Fruit fly (Drosophila melanogaster): Measurements from ENCODE around the gene Surf4.

Gene Surf4

dm6 chr3R:15356645-15357431 is 10.9 kb upstream of the Surf4 start, which contains the start of the genes Atg4b and Hibch (continued):
- peak; percentile 78 for TF ChIP-seq HLH3B (GFP tag; IDR thresholded peaks at IDR 0.05)
- TF ChIP-seq Aef1 (GFP tag; IDR thresholded peaks at IDR 0.05): peak; percentile 80
- TF ChIP-seq CG12942 (GFP tag; optimal IDR thresholded peaks at IDR 0.05): peak; percentile 74
- peak; percentile 70 for TF ChIP-seq odd (GFP tag; optimal IDR thresholded peaks at IDR 0.05)
- no peak for TF ChIP-seq Doc3 (GFP tag; IDR thresholded peaks at IDR 0.05; ENCODE audit: partially characterized antibody)
- peak; percentile 90 for TF ChIP-seq CG12391 (tag; optimal IDR thresholded peaks at IDR 0.05)
- TF ChIP-seq CG1529 (GFP tag; optimal IDR thresholded peaks at IDR 0.05): no peak
- peak; percentile 58 for TF ChIP-seq cato (GFP tag; optimal IDR thresholded peaks at IDR 0.05; ENCODE audit: borderline replicate concordance)
- no peak; the same call in 1 of the 2 replicates for TF ChIP-seq CG17328 (GFP tag; IDR thresholded peaks at IDR 0.05)
- peak; percentile 40 for TF ChIP-seq HLH54F (GFP tag; optimal IDR thresholded peaks at IDR 0.05)
- no peak for TF ChIP-seq TFAM (GFP tag; optimal IDR thresholded peaks at IDR 0.05)
- TF ChIP-seq CG11560 (tag; IDR thresholded peaks at IDR 0.05): peak; percentile 49; the same call in 2 of the 3 replicates
- TF ChIP-seq CG3847 (GFP tag; IDR thresholded peaks at IDR 0.05): peak; percentile 92
- peak; percentile 54 for TF ChIP-seq CG31388 (GFP tag; optimal IDR thresholded peaks at IDR 0.05)
- TF ChIP-seq Sry-β (GFP tag; optimal IDR thresholded peaks at IDR 0.05): peak; percentile 48
- peak; percentile 86 for TF ChIP-seq Xrp1 (GFP tag; IDR thresholded peaks at IDR 0.05)
- TF ChIP-seq CG10979 (tag; optimal IDR thresholded peaks at IDR 0.05): peak; percentile 84
- no peak for TF ChIP-seq hb (GFP tag; IDR thresholded peaks at IDR 0.05; ENCODE audit: partially characterized antibody)
- no peak for TF ChIP-seq zf30C (GFP tag; optimal IDR thresholded peaks at IDR 0.05)
- 0 out of 3 replicates have a peak, but pooled peaks have one; percentile 18 for TF ChIP-seq C15 (GFP tag; IDR thresholded peaks at IDR 0.05)
- peak; percentile 51 for TF ChIP-seq stwl (tag; optimal IDR thresholded peaks at IDR 0.05)
- peak; percentile 85 for TF ChIP-seq dysf (GFP tag; IDR thresholded peaks at IDR 0.05)
- TF ChIP-seq onecut (GFP tag; IDR thresholded peaks at IDR 0.05): peak; percentile 49
- TF ChIP-seq Ets97D (GFP tag; optimal IDR thresholded peaks at IDR 0.05): peak; percentile 8
- TF ChIP-seq fd3F (GFP tag; optimal IDR thresholded peaks at IDR 0.05): peak; percentile 79
- peak; percentile 86 for TF ChIP-seq bcd (GFP tag; optimal IDR thresholded peaks at IDR 0.05)
- TF ChIP-seq h (optimal IDR thresholded peaks at IDR 0.05): no peak
- TF ChIP-seq CG2120 (GFP tag; optimal IDR thresholded peaks at IDR 0.05): peak; percentile 77
- TF ChIP-seq Hmr (GFP tag; optimal IDR thresholded peaks at IDR 0.05): no peak
- TF ChIP-seq CG3163 (GFP tag; optimal IDR thresholded peaks at IDR 0.05): no peak
- peak; percentile 84 for TF ChIP-seq tin (GFP tag; optimal IDR thresholded peaks at IDR 0.05)
- no peak for TF ChIP-seq abd-A (tag; optimal IDR thresholded peaks at IDR 0.05)
- peak; percentile 85 for TF ChIP-seq NfI (GFP tag; optimal IDR thresholded peaks at IDR 0.05)
- peak; percentile 58 for TF ChIP-seq Hsf (GFP tag; optimal IDR thresholded peaks at IDR 0.05)
- no peak; the same call in 1 of the 2 replicates for TF ChIP-seq gsb (GFP tag; IDR thresholded peaks at IDR 0.05)
- peak; percentile 78 for TF ChIP-seq dmrt11E (tag; optimal IDR thresholded peaks at IDR 0.05)
- TF ChIP-seq Taf1 (GFP tag; IDR thresholded peaks at IDR 0.05): peak; percentile 61; the same call in 1 of the 2 replicates
- no peak for TF ChIP-seq Dfd (GFP tag; optimal IDR thresholded peaks at IDR 0.05)
- TF ChIP-seq sens (GFP tag): peak; percentile 3
- TF ChIP-seq wdn (GFP tag; IDR thresholded peaks at IDR 0.05): peak; percentile 79
- TF ChIP-seq CG7786 (GFP tag; optimal IDR thresholded peaks at IDR 0.05): no peak
- TF ChIP-seq CG15479 (GFP tag; optimal IDR thresholded peaks at IDR 0.05): peak; percentile 62
- TF ChIP-seq CG11247 (GFP tag; IDR thresholded peaks at IDR 0.05): peak; percentile 65
- peak; percentile 39; the same call in 1 of the 2 replicates for TF ChIP-seq bbx (GFP tag; IDR thresholded peaks at IDR 0.05; ENCODE audit: partially characterized antibody)
- peak; percentile 59; the same call in 1 of the 2 replicates for TF ChIP-seq CG43689 (GFP tag; IDR thresholded peaks at IDR 0.05)
- TF ChIP-seq CG10209 (GFP tag; optimal IDR thresholded peaks at IDR 0.05): peak; percentile 85
- peak; percentile 74 for TF ChIP-seq lilli (GFP tag; optimal IDR thresholded peaks at IDR 0.05)
- peak; percentile 77 for TF ChIP-seq CG8478 (optimal IDR thresholded peaks at IDR 0.05)
- TF ChIP-seq Sox102F (GFP tag; optimal IDR thresholded peaks at IDR 0.05): no peak
- peak; percentile 64 for TF ChIP-seq CG42726 (GFP tag; IDR thresholded peaks at IDR 0.05; ENCODE audit: partially characterized antibody)
